Fruit fly (Drosophila melanogaster): ENCODE results near the gene Saf6.

The Saf6 gene

dm6 chr2L:855052-855547 lies 39.4 kb upstream of the Saf6 start, which contains the start of gene CG13949 (continued):
- TF ChIP-seq CG1603 (tag; optimal IDR thresholded peaks at IDR 0.05) (peak; percentile 73), sr (GFP tag; IDR thresholded peaks at IDR 0.05) (no peak), Nf-YB (GFP tag; optimal IDR thresholded peaks at IDR 0.05) (peak; percentile 27), CG15073 (GFP tag; optimal IDR thresholded peaks at IDR 0.05) (no peak), CG15011 (GFP tag; optimal IDR thresholded peaks at IDR 0.05) (no peak), Ada2b (GFP tag; IDR thresholded peaks at IDR 0.05) (peak; percentile 73; the same call in 1 of the 2 replicates), shn (GFP tag; optimal IDR thresholded peaks at IDR 0.05) (peak; percentile 59), HLH54F (GFP tag; optimal IDR thresholded peaks at IDR 0.05) (peak; percentile 57), CG1832 (GFP tag; optimal IDR thresholded peaks at IDR 0.05) (no peak), ATbp (GFP tag; optimal IDR thresholded peaks at IDR 0.05) (peak; percentile 37), CG2678 (tag; optimal IDR thresholded peaks at IDR 0.05) (peak; percentile 73), CG6854 (GFP tag; optimal IDR thresholded peaks at IDR 0.05) (peak; percentile 21), CG11247 (GFP tag; IDR thresholded peaks at IDR 0.05) (peak; percentile 72), CG12219 (GFP tag; optimal IDR thresholded peaks at IDR 0.05) (peak; percentile 22), gt (GFP tag; IDR thresholded peaks at IDR 0.05) (no peak), CG1792 (GFP tag; optimal IDR thresholded peaks at IDR 0.05) (peak; percentile 47), her (GFP tag; optimal IDR thresholded peaks at IDR 0.05) (peak; percentile 58), sc (optimal IDR thresholded peaks at IDR 0.05) (no peak), sc (GFP tag; optimal IDR thresholded peaks at IDR 0.05) (no peak), luna (GFP tag; optimal IDR thresholded peaks at IDR 0.05) (no peak), HLHmδ (GFP tag; optimal IDR thresholded peaks at IDR 0.05) (no peak), Blimp-1 (GFP tag; optimal IDR thresholded peaks at IDR 0.05) (peak; percentile 56), CG6254 (GFP tag; optimal IDR thresholded peaks at IDR 0.05) (no peak), CG4424 (GFP tag; optimal IDR thresholded peaks at IDR 0.05) (peak; percentile 44), sob (GFP tag; IDR thresholded peaks at IDR 0.05) (peak; percentile 85), fd64A (GFP tag; optimal IDR thresholded peaks at IDR 0.05) (no peak), CG15601 (tag; optimal IDR thresholded peaks at IDR 0.05) (peak; percentile 52), esg (GFP tag; conservative IDR thresholded peaks at IDR 0.05) (peak; percentile 44; the same call in 1 of the 2 replicates), CG17328 (GFP tag; IDR thresholded peaks at IDR 0.05) (peak; percentile 73), CG8924 (tag; optimal IDR thresholded peaks at IDR 0.05) (peak; percentile 53), CG42726 (GFP tag; IDR thresholded peaks at IDR 0.05; ENCODE audit: partially characterized antibody) (peak; percentile 47; the same call in 1 of the 2 replicates), Pdp1 (GFP tag; optimal IDR thresholded peaks at IDR 0.05) (peak; percentile 1 to 66), CG33213 (GFP tag; optimal IDR thresholded peaks at IDR 0.05) (peak; percentile 71), Opbp (GFP tag; IDR thresholded peaks at IDR 0.05; ENCODE audit: partially characterized antibody) (peak; percentile 63), CG1647 (GFP tag; optimal IDR thresholded peaks at IDR 0.05) (no peak), chif (GFP tag; optimal IDR thresholded peaks at IDR 0.05) (peak; percentile 11 to 66), MBD-R2 (GFP tag; IDR thresholded peaks at IDR 0.05) (peak; percentile 82), MESR4 (GFP tag; optimal IDR thresholded peaks at IDR 0.05) (no peak), ara (GFP tag; IDR thresholded peaks at IDR 0.05) (peak; percentile 49; the same call in 1 of the 2 replicates), CG3281 (GFP tag; optimal IDR thresholded peaks at IDR 0.05) (peak; percentile 46), CG14441 (GFP tag; IDR thresholded peaks at IDR 0.05) (peak; percentile 83), CG8478 (optimal IDR thresholded peaks at IDR 0.05) (peak; percentile 17), Hmx (GFP tag; optimal IDR thresholded peaks at IDR 0.05) (peak; percentile 32), CG4360 (GFP tag; IDR thresholded peaks at IDR 0.05) (0 out of 2 replicates have a peak, but pooled peaks have one; percentile 18), CG4820 (GFP tag; optimal IDR thresholded peaks at IDR 0.05) (peak; percentile 17), slou (GFP tag; optimal IDR thresholded peaks at IDR 0.05) (peak; percentile 25), dimm (GFP tag; IDR thresholded peaks at IDR 0.05) (no peak), Mad (GFP tag; optimal IDR thresholded peaks at IDR 0.05) (no peak), crol (GFP tag; IDR thresholded peaks at IDR 0.05) (no peak), BtbVII (GFP tag; optimal IDR thresholded peaks at IDR 0.05) (peak; percentile 42), da (GFP tag; optimal IDR thresholded peaks at IDR 0.05) (no peak)
